Fruit fly (Drosophila melanogaster): ENCODE measurements around the gene CG6980.

DNA sequence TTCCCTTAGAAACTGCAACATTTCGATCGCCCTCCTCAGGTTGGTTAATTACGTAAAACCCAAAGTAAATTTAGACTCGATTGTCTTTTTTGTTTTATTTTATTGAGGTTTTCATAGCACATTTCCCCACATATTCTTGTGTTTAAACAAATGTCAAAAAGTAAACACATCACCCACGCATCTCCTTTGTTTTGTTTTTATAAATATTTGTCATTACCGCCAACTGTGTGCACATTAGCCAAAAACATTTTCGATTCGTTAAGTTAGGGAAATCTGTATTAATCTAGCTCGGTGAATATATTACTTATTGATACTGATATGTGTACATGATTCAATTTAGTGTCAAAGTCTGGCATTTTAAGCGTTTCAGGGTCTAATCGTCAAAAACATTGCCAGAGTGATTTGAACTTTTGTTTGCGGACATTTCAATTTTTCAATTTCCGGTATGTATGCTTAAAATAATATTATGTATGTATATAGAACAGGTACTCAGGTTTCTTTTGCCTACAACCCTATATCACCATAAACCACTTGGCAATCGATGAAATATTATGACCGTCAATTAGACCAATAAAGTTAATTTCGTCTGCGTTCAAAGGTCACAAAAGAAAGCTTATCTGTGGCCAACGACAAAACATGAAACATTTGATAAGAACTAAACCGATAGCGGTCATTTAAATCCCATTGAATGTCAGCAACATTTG lies 2.3 kb downstream of the CG6980 start:
- no peak for TF ChIP-seq dsf (GFP tag; optimal IDR thresholded peaks at IDR 0.05; ENCODE audit: borderline replicate concordance)
- no peak for TF ChIP-seq psq (GFP tag; optimal IDR thresholded peaks at IDR 0.05)
- no peak for TF ChIP-seq dl (GFP tag; optimal IDR thresholded peaks at IDR 0.05; ENCODE audit: insufficient read depth in 1 of 2, partially characterized antibody in 2 of 2)
- no peak for TF ChIP-seq tai (GFP tag; optimal IDR thresholded peaks at IDR 0.05)
- no peak for TF ChIP-seq ey (GFP tag; optimal IDR thresholded peaks at IDR 0.05)
- TF ChIP-seq GATAd (GFP tag; optimal IDR thresholded peaks at IDR 0.05), result no peak
- TF ChIP-seq h (GFP tag; optimal IDR thresholded peaks at IDR 0.05), result peak; percentile 72
- TF ChIP-seq Hr83 (GFP tag; optimal IDR thresholded peaks at IDR 0.05; ENCODE audit: poor library complexity, severe bottlenecking), result peak; percentile 89
